Fruit fly (Drosophila melanogaster) whole organism, embryonic: ENCODE measurements around the gene CG3679.

Experiments
- Asciz ChIP-seq: fragments of 200-800 bp; sonication (Bioruptor generic); optimal IDR thresholded peaks from 2 replicates; lab custom pipeline; 2017; ENCODE audit warnings: missing biosample characterization, mild to moderate bottlenecking, missing genetic modification characterization, missing genetic modification reagents
- Bgb ChIP-seq: fragments of 200-800 bp; sonication (Bioruptor generic); IDR thresholded peaks from 2 replicates; pipeline ENCODE4 v1.3.6; 2022; ENCODE audit warnings: missing biosample characterization, missing genetic modification characterization; ENCODE audit not compliant: partially characterized antibody
- BtbVII ChIP-seq: fragments of 200-800 bp; sonication (Bioruptor generic); optimal IDR thresholded peaks from 3 replicates; lab custom pipeline; 2017; ENCODE audit warnings: missing biosample characterization, mild to moderate bottlenecking, missing genetic modification characterization
- CG10431 ChIP-seq: fragments of 200-800 bp; sonication (Bioruptor generic); optimal IDR thresholded peaks from 3 replicates; lab custom pipeline; 2018; ENCODE audit warnings: missing biosample characterization, mild to moderate bottlenecking, missing genetic modification characterization
- CG12219 ChIP-seq: fragments of 200-800 bp; sonication (Bioruptor generic); optimal IDR thresholded peaks from 3 replicates; lab custom pipeline; 2018; ENCODE audit warnings: missing biosample characterization, mild to moderate bottlenecking, missing genetic modification characterization
- CG12769 ChIP-seq: fragments of 200-800 bp; sonication (Bioruptor generic); optimal IDR thresholded peaks from 2 replicates; lab custom pipeline; 2019; ENCODE audit warnings: missing biosample characterization, mild to moderate bottlenecking, missing genetic modification characterization, moderate library complexity
- CG15514 ChIP-seq: fragments of 200-800 bp; sonication (Bioruptor generic); optimal IDR thresholded peaks from 3 replicates; lab custom pipeline; 2017; ENCODE audit warnings: missing biosample characterization, missing genetic modification characterization, mild to moderate bottlenecking, moderate library complexity, missing genetic modification reagents
- CG15601 ChIP-seq: fragments of 200-800 bp; sonication (Bioruptor generic); optimal IDR thresholded peaks from 3 replicates; lab custom pipeline; 2019; ENCODE audit warnings: missing biosample characterization, mild to moderate bottlenecking, missing genetic modification characterization, moderate library complexity
- CG1603 ChIP-seq: fragments of 200-800 bp; sonication (Bioruptor generic); optimal IDR thresholded peaks from 2 replicates; lab custom pipeline; 2019; ENCODE audit warnings: missing biosample characterization, mild to moderate bottlenecking, missing genetic modification characterization, moderate library complexity
- CG17802 ChIP-seq: fragments of 200-800 bp; sonication (Bioruptor generic); optimal IDR thresholded peaks from 2 replicates; lab custom pipeline; 2018; ENCODE audit warnings: missing biosample characterization, mild to moderate bottlenecking, missing genetic modification characterization, moderate library complexity
- CG17912 ChIP-seq: fragments of 200-800 bp; sonication (Bioruptor generic); optimal IDR thresholded peaks from 2 replicates; lab custom pipeline; 2018; ENCODE audit warnings: missing biosample characterization, mild to moderate bottlenecking, missing genetic modification characterization
- CG2116 ChIP-seq: fragments of 200-800 bp; sonication (Bioruptor generic); optimal IDR thresholded peaks from 3 replicates; lab custom pipeline; 2018; ENCODE audit warnings: missing biosample characterization, mild to moderate bottlenecking, missing genetic modification characterization
- CG3407 ChIP-seq: fragments of 200-800 bp; sonication (Bioruptor generic); optimal IDR thresholded peaks from 2 replicates; lab custom pipeline; 2018; ENCODE audit warnings: missing biosample characterization, mild to moderate bottlenecking, missing genetic modification characterization
- CG3995 ChIP-seq: fragments of 200-800 bp; sonication (Bioruptor generic); optimal IDR thresholded peaks from 3 replicates; lab custom pipeline; 2016; ENCODE audit warnings: missing biosample characterization, missing genetic modification characterization
- CG4282 ChIP-seq: fragments of 200-800 bp; sonication (Bioruptor generic); optimal IDR thresholded peaks from 2 replicates; lab custom pipeline; 2016; ENCODE audit warnings: missing biosample characterization, missing genetic modification characterization
- CG6765 ChIP-seq: fragments of 200-800 bp; sonication (Bioruptor generic); optimal IDR thresholded peaks from 3 replicates; lab custom pipeline; 2017; ENCODE audit warnings: missing biosample characterization, mild to moderate bottlenecking, missing genetic modification characterization
- CG7357 ChIP-seq: fragments of 200-800 bp; sonication (Bioruptor generic); IDR thresholded peaks from 3 replicates; pipeline ENCODE4 v1.3.6; 2022; ENCODE audit warnings: missing biosample characterization, missing genetic modification characterization
- CHES-1-like ChIP-seq: fragments of 200-800 bp; sonication (Bioruptor generic); optimal IDR thresholded peaks from 2 replicates; lab custom pipeline; 2016; ENCODE audit warnings: missing biosample characterization, missing genetic modification characterization
- Deaf1 ChIP-seq: fragments of 200-800 bp; optimal IDR thresholded peaks from 3 replicates; lab custom pipeline; 2019; ENCODE audit warnings: missing biosample characterization, mild to moderate bottlenecking, missing genetic modification characterization, moderate library complexity
- Dll ChIP-seq: fragments of 200-800 bp; sonication (Bioruptor generic); IDR thresholded peaks from 4 replicates; pipeline ENCODE4 v1.3.6; 2022; ENCODE audit warnings: missing biosample characterization, missing genetic modification characterization; ENCODE audit not compliant: partially characterized antibody
- Dp ChIP-seq: fragments of 200-800 bp; sonication (Bioruptor generic); optimal IDR thresholded peaks from 2 replicates; lab custom pipeline; 2018; ENCODE audit warnings: missing biosample characterization, mild to moderate bottlenecking, missing genetic modification characterization, moderate library complexity
- Elba2 ChIP-seq: fragments of 200-800 bp; sonication (Bioruptor generic); optimal IDR thresholded peaks from 3 replicates; lab custom pipeline; 2016; ENCODE audit warnings: missing biosample characterization, missing genetic modification characterization
- Ets65A ChIP-seq: fragments of 200-800 bp; sonication (Bioruptor generic); peaks from one replicate; lab custom pipeline; 2016; ENCODE audit warnings: missing biosample characterization, missing genetic modification characterization
- HLH54F ChIP-seq: fragments of 200-800 bp; sonication (Bioruptor generic); optimal IDR thresholded peaks from 3 replicates; lab custom pipeline; 2016; ENCODE audit warnings: missing biosample characterization, missing genetic modification characterization
- Hey ChIP-seq: fragments of 200-800 bp; sonication (Bioruptor generic); optimal IDR thresholded peaks from 3 replicates; lab custom pipeline; 2018; ENCODE audit warnings: missing biosample characterization, mild to moderate bottlenecking, missing genetic modification characterization
- Hr51 ChIP-seq, 2 experiments: fragments of 200-800 bp; sonication (Bioruptor generic); optimal IDR thresholded peaks; 2 replicates in 1 of 2; 3 replicates in 1 of 2; lab custom pipeline; 2016 to 2018; ENCODE audit warnings: missing biosample characterization in 2 of 2, missing genetic modification characterization in 2 of 2, mild to moderate bottlenecking in 1 of 2, moderate library complexity in 1 of 2
- Hr78 ChIP-seq, 2 experiments: fragments of 200-800 bp in 1 of 2; fragments of >200 bp in 1 of 2; sonication (Bioruptor generic) in 1 of 2; optimal IDR thresholded peaks; 2 replicates each; lab custom pipeline; 2017 to 2019; ENCODE audit warnings: missing biosample characterization in 2 of 2, missing genetic modification characterization in 2 of 2, mild to moderate bottlenecking in 1 of 2, moderate library complexity in 1 of 2
- MBD-R2 ChIP-seq: fragments of 200-800 bp; sonication (Bioruptor generic); IDR thresholded peaks from 2 replicates; pipeline ENCODE4 v1.3.6; 2022; ENCODE audit warnings: missing biosample characterization, missing genetic modification characterization
- Myb ChIP-seq: fragments of 200-800 bp; sonication (Bioruptor generic); optimal IDR thresholded peaks from 2 replicates; lab custom pipeline; 2016; ENCODE audit warnings: missing biosample characterization, missing genetic modification characterization
- Opbp ChIP-seq: fragments of 200-800 bp; sonication (Bioruptor generic); IDR thresholded peaks from 3 replicates; pipeline ENCODE4 v1.3.6; 2022; ENCODE audit warnings: missing biosample characterization, missing genetic modification characterization; ENCODE audit not compliant: partially characterized antibody
- Ravus ChIP-seq: fragments of 200-800 bp; sonication (Bioruptor generic); IDR thresholded peaks from 2 replicates; pipeline ENCODE4 v1.3.6; 2022; ENCODE audit warnings: missing biosample characterization, missing genetic modification characterization
- YL-1 ChIP-seq: fragments of 200-800 bp; sonication (Bioruptor generic); optimal IDR thresholded peaks from 3 replicates; lab custom pipeline; 2017; ENCODE audit warnings: missing biosample characterization, mild to moderate bottlenecking, missing genetic modification characterization
- amos ChIP-seq: fragments of 200-800 bp; sonication (Bioruptor generic); IDR thresholded peaks from 2 replicates; pipeline ENCODE4 v1.3.6; 2022; ENCODE audit warnings: missing biosample characterization, missing genetic modification characterization; ENCODE audit not compliant: partially characterized antibody
- ash1 ChIP-seq: fragments of 200-800 bp; sonication (Bioruptor generic); optimal IDR thresholded peaks from 2 replicates; lab custom pipeline; 2018; ENCODE audit warnings: missing biosample characterization, mild to moderate bottlenecking, missing genetic modification characterization
- cwo ChIP-seq: fragments of 200-800 bp; sonication (Bioruptor generic); optimal IDR thresholded peaks from 3 replicates; lab custom pipeline; 2017; ENCODE audit warnings: missing biosample characterization, missing genetic modification characterization, mild to moderate bottlenecking, moderate library complexity, missing genetic modification reagents
- eve ChIP-seq, 2 experiments: fragments of >200 bp; optimal IDR thresholded peaks; 2 replicates each; lab custom pipeline; 2017; ENCODE audit warnings: missing biosample characterization in 2 of 2, missing genetic modification characterization in 2 of 2
- ewg ChIP-seq: fragments of 200-800 bp; sonication (Bioruptor generic); optimal IDR thresholded peaks from 3 replicates; lab custom pipeline; 2017; ENCODE audit warnings: mild to moderate bottlenecking, missing biosample characterization, missing genetic modification reagents, missing genetic modification characterization
- nerfin-1 ChIP-seq: fragments of 200-800 bp; sonication (Bioruptor generic); optimal IDR thresholded peaks from 3 replicates; lab custom pipeline; 2019; ENCODE audit warnings: missing biosample characterization, mild to moderate bottlenecking, missing genetic modification characterization, moderate library complexity
- oc ChIP-seq: fragments of 200-800 bp; sonication (Bioruptor generic); optimal IDR thresholded peaks from 2 replicates; lab custom pipeline; 2018; ENCODE audit warnings: missing biosample characterization, mild to moderate bottlenecking, missing genetic modification characterization, moderate library complexity
- pzg ChIP-seq: fragments of 200-800 bp; sonication (Bioruptor generic); optimal IDR thresholded peaks from 3 replicates; lab custom pipeline; 2018; ENCODE audit warnings: missing biosample characterization, mild to moderate bottlenecking, missing genetic modification characterization, moderate library complexity
- row ChIP-seq: fragments of 200-800 bp; sonication (Bioruptor generic); IDR thresholded peaks from 3 replicates; pipeline ENCODE4 v1.3.6; 2022; ENCODE audit warnings: missing biosample characterization, missing genetic modification characterization
- slbo ChIP-seq: fragments of 200-800 bp; sonication (Bioruptor generic); IDR thresholded peaks from 2 replicates; pipeline ENCODE4 v1.3.6; 2022; ENCODE audit warnings: missing biosample characterization, missing genetic modification characterization
- sna ChIP-seq: fragments of 200-800 bp; sonication (Bioruptor generic); IDR thresholded peaks from 2 replicates; pipeline ENCODE4 v1.3.6; 2022; ENCODE audit warnings: missing biosample characterization, missing genetic modification characterization; ENCODE audit not compliant: partially characterized antibody
- sug ChIP-seq: fragments of 200-800 bp; optimal IDR thresholded peaks from 2 replicates; lab custom pipeline; 2019; ENCODE audit warnings: missing biosample characterization, mild to moderate bottlenecking, missing genetic modification characterization, moderate library complexity
- tna ChIP-seq: fragments of 200-800 bp; sonication (Bioruptor generic); IDR thresholded peaks from 2 replicates; pipeline ENCODE4 v1.3.6; 2022; ENCODE audit warnings: missing biosample characterization, missing genetic modification characterization; ENCODE audit not compliant: partially characterized antibody

The CG3679 gene

dm6 chrX:16325472-16325871 lies 21.8 kb downstream of the CG3679 start, which contains the start of gene CalpC (continued):
- TF ChIP-seq CG2116 (GFP tag; lab: Kevin White, UChicago) (peak; percentile 3), Hey (tag; lab: Kevin White, UChicago) (no peak), Opbp (GFP tag; lab: Robert Waterston, UW) (peak; percentile 56; the same call in 1 of the 3 replicates), sug (tag; lab: Kevin White, UChicago) (no peak), sna (GFP tag; lab: Robert Waterston, UW) (peak; percentile 43; the same call in 1 of the 2 replicates), amos (peak; percentile 39; the same call in 1 of the 2 replicates), CHES-1-like (GFP tag; lab: Kevin White, UChicago) (no peak), pzg (GFP tag; lab: Kevin White, UChicago) (peak; percentile 22), HLH54F (GFP tag; lab: Kevin White, UChicago) (no peak), Bgb (GFP tag; lab: Robert Waterston, UW) (peak; percentile 38; the same call in 1 of the 2 replicates), Deaf1 (tag; lab: Kevin White, UChicago) (no peak)

- no peak for TF ChIP-seq BtbVII (GFP tag; lab: Kevin White, UChicago)
- peak; percentile 35 for TF ChIP-seq Elba2 (GFP tag; lab: Kevin White, UChicago)
- peak; percentile 16 for TF ChIP-seq CG15514 (GFP tag; lab: Kevin White, UChicago)
- peak; percentile 33; the same call in 1 of the 3 replicates for TF ChIP-seq row (GFP tag; lab: Robert Waterston, UW)
- no peak for TF ChIP-seq cwo
- peak; percentile 3 for TF ChIP-seq pzg (GFP tag; lab: Kevin White, UChicago)
- no peak for TF ChIP-seq eve (GFP tag; optimal IDR thresholded peaks at IDR 0.05; lab: Kevin White, UChicago)
- TF ChIP-seq CG12769 (tag; lab: Kevin White, UChicago) = no peak
- peak; percentile 82 for TF ChIP-seq ewg (GFP tag; lab: Kevin White, UChicago)
- TF ChIP-seq Ets65A = no peak
- TF ChIP-seq nerfin-1 (tag; lab: Kevin White, UChicago) = peak; percentile 23
- peak; percentile 89 for TF ChIP-seq CG10431 (GFP tag; lab: Kevin White, UChicago)
- TF ChIP-seq CG12219 (GFP tag; lab: Kevin White, UChicago) = no peak
Measured at dm6 chrX:16330659-16331058, 27.0 kb downstream of the CG3679 start, which contains the start of gene CG9919. Gene CG9919 (minus strand): TSS chrX:16330759.

- TF ChIP-seq ash1 (GFP tag; lab: Kevin White, UChicago) (no peak), Myb (peak; percentile 84), CG15601 (tag; lab: Kevin White, UChicago) (peak; percentile 40), Dp (GFP tag; lab: Kevin White, UChicago) (peak; percentile 24), Ravus (GFP tag; lab: Robert Waterston, UW) (no peak), CG17912 (GFP tag; lab: Kevin White, UChicago) (no peak), YL-1 (peak; percentile 9), CG3407 (no peak), Asciz (GFP tag; lab: Kevin White, UChicago) (no peak), CG4282 (GFP tag; lab: Kevin White, UChicago) (no peak), CG7357 (GFP tag; lab: Robert Waterston, UW) (peak; percentile 12; the same call in 2 of the 3 replicates), Hr51 (GFP tag; optimal IDR thresholded peaks at IDR 0.05; lab: Kevin White, UChicago) (no peak), Dll (GFP tag; lab: Robert Waterston, UW) (peak; percentile 77), slbo (GFP tag; lab: Robert Waterston, UW) (no peak; the same call in 1 of the 2 replicates), oc (tag; lab: Kevin White, UChicago) (no peak), CG6765 (GFP tag; lab: Kevin White, UChicago) (no peak), CG1603 (tag; lab: Kevin White, UChicago) (peak; percentile 59), CG3995 (GFP tag; lab: Kevin White, UChicago) (peak; percentile 95), Hr78 (GFP tag; optimal IDR thresholded peaks at IDR 0.05; lab: Kevin White, UChicago) (no peak), CG17802 (tag; lab: Kevin White, UChicago) (peak; percentile 78), tna (GFP tag; lab: Robert Waterston, UW) (peak; percentile 57), MBD-R2 (GFP tag; lab: Robert Waterston, UW) (peak; percentile 47; the same call in 1 of the 2 replicates)
Measured at dm6 chrX:16331562-16332233, 28.0 kb downstream of the CG3679 start.
